Worm (Caenorhabditis elegans) whole organism, early embryonic: ENCODE results near the gene C33F10.12.

Experiments used
- ama-1 ChIP-seq: fragments of 150-350 bp; optimal IDR thresholded peaks from 2 replicates; lab custom pipeline; 2014
- scrt-1 ChIP-seq: fragments of 200-800 bp; sonication (Bioruptor generic); IDR thresholded peaks from 2 replicates; pipeline ENCODE4 v1.3.6; 2022; ENCODE audit warnings: missing genetic modification characterization, missing compliant biosample characterization

DNA sequence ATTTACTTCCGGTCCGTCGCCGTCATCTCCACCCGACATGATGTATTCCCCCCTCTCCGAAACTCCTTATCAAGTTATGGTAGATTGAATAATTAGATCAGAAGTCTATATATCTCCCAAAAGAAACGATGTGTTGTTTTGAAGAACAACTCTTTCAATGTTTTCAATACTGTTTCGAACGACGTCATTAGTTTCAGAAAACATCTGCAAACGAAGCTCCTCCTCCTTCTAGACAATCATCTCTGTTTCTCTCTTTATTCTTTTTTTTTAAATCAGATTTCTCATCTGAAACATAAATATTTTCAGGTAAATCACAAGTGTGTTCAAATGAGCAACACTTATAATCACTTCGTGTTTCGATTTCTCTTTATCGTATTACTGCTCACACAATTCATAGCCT, 12.3 kb upstream of the C33F10.12 start, which contains the start of gene T23B7.3:
- no peak for TF ChIP-seq ama-1
- TF ChIP-seq scrt-1 (GFP tag; lab: Robert Waterston, UW): no peak
